Worm (Caenorhabditis elegans): Measurements from ENCODE around the gene C27D6.1.

DNA sequence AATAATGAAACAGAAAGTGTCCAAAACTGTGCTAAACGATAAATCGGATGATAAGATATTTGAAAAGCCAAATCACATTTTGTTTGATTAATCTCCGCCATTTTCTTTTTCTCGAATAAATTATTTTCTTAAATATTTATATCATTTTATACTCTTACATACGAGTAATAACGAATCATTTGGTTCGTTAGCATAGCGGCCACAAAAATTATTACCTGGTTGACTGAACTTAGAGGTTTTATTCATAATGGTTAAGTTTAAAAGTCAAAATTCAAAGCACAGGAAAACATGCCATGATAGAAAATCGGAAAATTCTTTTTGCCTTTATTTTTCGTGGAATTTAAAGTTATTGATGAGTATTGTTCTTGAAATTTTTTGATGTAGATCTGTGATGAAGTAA, 9.3 kb upstream of the C27D6.1 start, which contains the start of gene srb-5:
- TF ChIP-seq ets-7 (tag; optimal IDR thresholded peaks at IDR 0.05): no peak
- no peak for TF ChIP-seq ceh-13 (GFP tag; optimal IDR thresholded peaks at IDR 0.05)
- no peak for TF ChIP-seq ceh-36 (tag; optimal IDR thresholded peaks at IDR 0.05)
- no peak for TF ChIP-seq tra-4 (tag; optimal IDR thresholded peaks at IDR 0.05)
- no peak for TF ChIP-seq ama-1 (optimal IDR thresholded peaks at IDR 0.05)
- no peak for TF ChIP-seq tbx-11 (GFP tag; IDR thresholded peaks at IDR 0.05)
- no peak for TF ChIP-seq flt-1 (GFP tag; IDR thresholded peaks at IDR 0.05)
- TF ChIP-seq sea-1 (GFP tag; conservative IDR thresholded peaks at IDR 0.05): no peak
- TF ChIP-seq scrt-1 (GFP tag; IDR thresholded peaks at IDR 0.05): no peak
- TF ChIP-seq hnd-1 (tag; optimal IDR thresholded peaks at IDR 0.05): no peak
- no peak for TF ChIP-seq B0310.2 (tag; optimal IDR thresholded peaks at IDR 0.05)
- no peak for TF ChIP-seq F13C5.2 (tag; optimal IDR thresholded peaks at IDR 0.05)
